Worm (Caenorhabditis elegans) whole organism, dauer: Measurements from ENCODE around the gene F14B8.6.
"Not testable (repeated sequence)": the region's sequence is repeated elsewhere in the genome, so short reads cannot be mapped to it uniquely, and the experiment has no call there.

Experiments
- unc-62 ChIP-seq: sonication (generic microtip); optimal IDR thresholded peaks from 2 replicates; lab custom pipeline; 2017; ENCODE audit warnings: missing biosample characterization, missing genetic modification reagents, missing genetic modification characterization

Gene F14B8.6

DNA sequence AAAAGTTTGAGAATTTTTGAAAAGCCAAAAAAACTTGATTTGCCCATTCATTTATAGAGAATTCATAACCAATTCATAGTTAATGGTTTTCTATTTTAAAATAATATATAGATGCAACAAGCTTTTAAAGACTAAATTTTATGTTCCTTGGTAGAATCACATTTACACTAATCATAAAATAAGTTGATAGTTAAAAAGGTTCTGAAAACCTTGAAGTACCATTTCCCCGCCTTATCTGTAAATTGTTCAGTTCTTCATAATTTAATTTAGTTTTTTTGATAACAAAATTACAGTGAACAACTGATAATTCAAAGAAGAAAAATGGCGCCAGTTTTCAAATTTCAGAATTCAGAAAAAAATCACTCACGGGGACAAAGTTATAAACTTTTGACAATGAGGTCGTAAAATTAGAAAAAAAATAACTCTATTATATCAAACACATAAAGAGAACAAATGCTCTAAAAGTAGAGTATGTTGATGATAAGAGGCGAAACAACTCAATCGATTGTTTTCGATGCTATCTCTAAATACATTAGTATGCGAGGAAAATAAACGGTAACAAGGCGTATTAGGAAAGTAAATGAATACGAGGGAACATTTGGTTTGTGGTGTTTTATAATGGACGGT is 46.9 kb downstream of the F14B8.6 start, which contains the start of gene F41C6.7:
Gene F41C6.7, minus strand, starts transcription at position 51 of the 627 bp plus-strand sequence.
- no peak for TF ChIP-seq unc-62

DNA sequence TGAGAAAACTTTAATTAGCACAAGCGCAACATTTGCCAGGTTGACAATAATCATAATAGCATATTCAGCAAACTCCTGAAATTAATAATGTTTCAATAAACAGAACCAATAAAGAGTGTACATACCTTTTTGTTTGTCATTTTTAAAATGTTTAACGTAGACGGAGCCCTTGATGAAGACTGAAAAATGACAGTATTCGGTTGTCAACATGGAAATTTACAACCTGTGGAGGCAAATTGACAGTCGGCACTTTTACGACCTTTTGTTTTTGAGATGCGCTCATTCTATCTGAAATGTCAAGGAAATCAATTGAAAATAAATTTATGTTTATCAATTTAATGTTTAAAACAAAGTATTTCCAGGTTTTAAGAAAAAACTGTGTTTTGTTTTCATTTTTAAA is 47.8 kb downstream of the F14B8.6 start:
- no peak for TF ChIP-seq unc-62

DNA sequence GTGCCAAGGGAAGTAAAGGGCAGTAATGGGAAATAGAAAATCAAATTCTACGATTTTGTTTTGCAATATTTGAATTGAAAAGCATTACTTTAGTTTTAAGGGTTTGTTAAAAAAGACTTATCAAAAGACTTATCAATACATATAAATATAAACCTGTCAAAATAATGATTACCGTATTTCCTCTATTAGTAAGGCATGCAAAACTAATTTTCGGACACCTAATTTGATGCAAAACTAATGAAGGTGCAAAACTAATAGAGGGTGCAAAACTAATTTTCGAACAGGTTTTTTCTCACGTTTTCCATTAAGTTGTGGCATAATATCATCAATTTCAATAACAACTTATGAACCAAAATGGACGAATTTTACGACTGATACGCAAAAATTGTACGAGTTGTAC is 50.4 kb downstream of the F14B8.6 start, which contains the start of gene F41C6.6:
Gene F41C6.6, minus strand, starts transcription at position 101 of the 400 bp plus-strand sequence.
- TF ChIP-seq unc-62 = not testable (repeated sequence)
